Worm (Caenorhabditis elegans): ENCODE measurements around the gene C05E11.7.

ce11 chrX:4569276-4569675, 16.2 kb downstream of the C05E11.7 start:
- TF ChIP-seq him-1 (tag; optimal IDR thresholded peaks at IDR 0.05) (no peak), dao-5 (tag; optimal IDR thresholded peaks at IDR 0.05) (no peak)

Data from whole organism, L4/young adult.